Worm (Caenorhabditis elegans): ENCODE measurements around the gene C15H7.3.

C15H7.3 gene

DNA sequence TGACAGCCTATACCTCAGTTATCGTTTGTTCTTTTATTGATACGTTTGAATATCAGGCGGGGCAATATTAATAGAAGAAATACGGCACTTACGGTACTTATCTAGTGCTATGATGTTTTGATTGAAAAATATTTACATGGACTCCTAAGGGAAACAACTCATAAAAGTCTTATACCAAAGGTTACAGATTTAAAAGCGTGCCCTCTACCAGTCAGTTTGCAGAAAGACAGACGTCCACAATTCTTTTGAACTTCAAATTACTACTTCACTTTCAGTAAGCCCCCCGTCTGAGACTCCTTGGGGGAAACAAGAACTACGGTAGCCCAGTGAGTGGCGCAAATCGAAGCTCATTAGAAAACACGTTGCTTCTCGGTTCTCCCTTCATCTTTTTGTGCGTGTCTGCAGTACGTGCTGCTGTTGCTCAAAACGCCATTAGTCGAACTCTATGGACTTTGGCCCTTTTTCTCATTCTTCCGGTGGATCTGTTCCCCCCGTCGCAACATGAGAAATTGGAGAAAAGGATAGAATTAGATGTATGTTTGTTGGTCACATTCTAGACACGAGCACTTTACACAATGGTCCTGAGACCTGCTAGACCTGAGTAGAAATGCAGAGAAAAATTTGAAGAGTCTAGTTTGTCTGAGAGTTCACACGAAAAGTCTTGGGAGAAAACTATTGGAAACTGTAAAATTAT lies 10.6 kb upstream of the C15H7.3 start:
- TF ChIP-seq nhr-20 (tag; optimal IDR thresholded peaks at IDR 0.05) (peak; percentile 70), nhr-71 (tag; optimal IDR thresholded peaks at IDR 0.05) (peak; percentile 54), nhr-19 (GFP tag; conservative IDR thresholded peaks at IDR 0.05) (peak; percentile 40), lin-14 (GFP tag; optimal IDR thresholded peaks at IDR 0.05) (peak; percentile 68), rnt-1 (tag; optimal IDR thresholded peaks at IDR 0.05) (peak; percentile 62), mep-1 (tag; optimal IDR thresholded peaks at IDR 0.05) (peak; percentile 1), hlh-4 (tag; optimal IDR thresholded peaks at IDR 0.05) (no peak), xbp-1 (tag; optimal IDR thresholded peaks at IDR 0.05) (no peak), nhr-85 (tag) (peak; percentile 48)

DNA sequence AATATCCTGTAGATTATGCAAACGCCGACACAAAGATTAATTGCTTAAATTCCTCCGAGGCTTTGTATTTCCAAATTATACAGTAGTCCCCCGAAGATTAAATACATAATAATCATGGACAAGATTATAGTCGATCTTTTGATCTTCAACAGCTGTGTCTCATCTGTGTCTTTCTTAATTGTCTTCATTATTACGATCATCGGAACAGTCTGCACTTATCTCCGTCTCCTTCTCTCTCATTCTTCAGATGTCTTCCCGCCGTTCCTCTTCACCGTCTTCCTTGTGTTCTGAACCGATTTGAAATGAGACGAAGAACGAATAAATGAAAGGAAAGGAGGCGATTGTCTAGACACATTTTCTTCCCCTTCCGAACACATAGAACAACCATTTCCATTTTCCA lies 9.3 kb upstream of the C15H7.3 start:
- TF ChIP-seq aha-1 (tag; optimal IDR thresholded peaks at IDR 0.05) (no peak), nhr-90 (tag; optimal IDR thresholded peaks at IDR 0.05; ENCODE audit: poor library complexity) (no peak), egl-13 (tag; optimal IDR thresholded peaks at IDR 0.05) (no peak), nhr-71 (tag; optimal IDR thresholded peaks at IDR 0.05) (no peak), dsc-1 (tag; optimal IDR thresholded peaks at IDR 0.05) (peak; percentile 28), C16A3.4 (tag; optimal IDR thresholded peaks at IDR 0.05) (no peak), lin-14 (GFP tag; optimal IDR thresholded peaks at IDR 0.05) (peak; percentile 30), nhr-77 (tag; optimal IDR thresholded peaks at IDR 0.05) (no peak), aly-2 (tag; optimal IDR thresholded peaks at IDR 0.05) (no peak), pax-3 (tag; optimal IDR thresholded peaks at IDR 0.05) (no peak), swsn-7 (tag; optimal IDR thresholded peaks at IDR 0.05) (no peak), ztf-11 (tag; optimal IDR thresholded peaks at IDR 0.05) (no peak), ceh-63 (GFP tag; optimal IDR thresholded peaks at IDR 0.05) (no peak), C34B4.2 (tag; optimal IDR thresholded peaks at IDR 0.05) (no peak), elt-2 (tag; optimal IDR thresholded peaks at IDR 0.05) (no peak), lin-39 (tag; optimal IDR thresholded peaks at IDR 0.05) (no peak), snpc-4 (tag; optimal IDR thresholded peaks at IDR 0.05) (no peak), C04F5.9 (tag; optimal IDR thresholded peaks at IDR 0.05) (no peak), nhr-19 (GFP tag; conservative IDR thresholded peaks at IDR 0.05) (peak; percentile 56), hlh-17 (GFP tag; optimal IDR thresholded peaks at IDR 0.05; ENCODE audit: borderline replicate concordance) (no peak), elt-3 (tag; optimal IDR thresholded peaks at IDR 0.05) (no peak), ces-1 (GFP tag; optimal IDR thresholded peaks at IDR 0.05) (no peak), unc-30 (tag; optimal IDR thresholded peaks at IDR 0.05) (no peak), zag-1 (tag; optimal IDR thresholded peaks at IDR 0.05) (no peak), nhr-20 (tag; optimal IDR thresholded peaks at IDR 0.05) (peak; percentile 24), ceh-82 (tag; optimal IDR thresholded peaks at IDR 0.05) (no peak), sup-37 (GFP tag; optimal IDR thresholded peaks at IDR 0.05) (no peak), egl-27 (tag; optimal IDR thresholded peaks at IDR 0.05) (no peak), blmp-1 (tag; optimal IDR thresholded peaks at IDR 0.05) (no peak), ceh-8 (GFP tag; optimal IDR thresholded peaks at IDR 0.05) (no peak), fkh-8 (tag; optimal IDR thresholded peaks at IDR 0.05) (no peak), nhr-237 (tag; optimal IDR thresholded peaks at IDR 0.05) (no peak), lir-3 (tag; optimal IDR thresholded peaks at IDR 0.05; ENCODE audit: poor library complexity) (no peak), lin-35 (GFP tag; optimal IDR thresholded peaks at IDR 0.05) (no peak), efl-1 (optimal IDR thresholded peaks at IDR 0.05) (no peak), efl-1 (GFP tag; optimal IDR thresholded peaks at IDR 0.05 in 1 of 2) (peak in 1 of 2 experiments; percentile 38), nhr-85 (tag) (peak; percentile 39), fkh-4 (tag; optimal IDR thresholded peaks at IDR 0.05; ENCODE audit: borderline replicate concordance) (no peak), unc-98 (GFP tag; IDR thresholded peaks at IDR 0.05) (no peak), snu-23 (GFP tag; optimal IDR thresholded peaks at IDR 0.05) (no peak), vab-15 (tag; optimal IDR thresholded peaks at IDR 0.05) (no peak), mep-1 (tag; optimal IDR thresholded peaks at IDR 0.05) (no peak), alr-1 (tag; optimal IDR thresholded peaks at IDR 0.05; ENCODE audit: borderline replicate concordance) (no peak), isw-1 (GFP tag; IDR thresholded peaks at IDR 0.05) (no peak), fos-1 (tag; optimal IDR thresholded peaks at IDR 0.05) (no peak), skn-1 (tag; optimal IDR thresholded peaks at IDR 0.05) (no peak)

Measured in whole organism, L1 larva.